Fruit fly (Drosophila melanogaster): Measurements from ENCODE around the gene Mi-2.

dm6 chr3L:19939024-19939423, 29.0 kb upstream of the Mi-2 start, which contains the start of gene Ac76E:
- TF ChIP-seq CTCF (optimal IDR thresholded peaks at IDR 0.05) (no peak), CG8478 (optimal IDR thresholded peaks at IDR 0.05) (no peak)

Data from S2 (cell line).